Worm (Caenorhabditis elegans) whole organism, young adult: ENCODE results near the gene crh-1.

ENCODE experiments used
- D2030.7 ChIP-seq: fragments of 200-800 bp; sonication (Bioruptor generic); IDR thresholded peaks from 2 replicates; pipeline ENCODE4 v1.3.6; 2022; ENCODE audit warnings: missing genetic modification reagents, missing genetic modification characterization, missing compliant biosample characterization
- F23B12.7 ChIP-seq: sonication (generic microtip); optimal IDR thresholded peaks from 2 replicates; lab custom pipeline; 2017; ENCODE audit warnings: missing genetic modification characterization, mild to moderate bottlenecking, missing compliant biosample characterization, antibody characterized with exemption, moderate library complexity; ENCODE audit not compliant: insufficient read depth
- K11D2.4 ChIP-seq: fragments of 200-800 bp; sonication (Bioruptor generic); IDR thresholded peaks from 2 replicates; pipeline ENCODE4 v1.3.6; 2022; ENCODE audit warnings: missing genetic modification reagents, missing genetic modification characterization, missing compliant biosample characterization
- Y53G8AR.9 ChIP-seq: fragments of 200-800 bp; sonication (Bioruptor generic); conservative IDR thresholded peaks from 2 replicates; pipeline ENCODE4 v1.3.6; 2022; ENCODE audit warnings: missing genetic modification reagents, missing genetic modification characterization, missing compliant biosample characterization
- Y79H2A.3 ChIP-seq: fragments of 200-800 bp; sonication (Bioruptor generic); conservative IDR thresholded peaks from 2 replicates; pipeline ENCODE4 v1.3.6; 2022; ENCODE audit warnings: missing genetic modification reagents, missing genetic modification characterization, missing compliant biosample characterization
- attf-5 ChIP-seq: fragments of 200-800 bp; sonication (Bioruptor generic); optimal IDR thresholded peaks from 2 replicates; lab custom pipeline; 2018; ENCODE audit warnings: mild to moderate bottlenecking, missing genetic modification characterization, missing compliant biosample characterization
- attf-6 ChIP-seq: fragments of 200-800 bp; sonication (Bioruptor generic); IDR thresholded peaks from 2 replicates; pipeline ENCODE4 v1.3.6; 2022; ENCODE audit warnings: missing genetic modification reagents, missing genetic modification characterization, missing compliant biosample characterization
- bed-2 ChIP-seq: fragments of 200-800 bp; sonication (Bioruptor generic); IDR thresholded peaks from 2 replicates; pipeline ENCODE4 v1.3.6; 2022; ENCODE audit warnings: missing genetic modification reagents, missing genetic modification characterization, missing compliant biosample characterization
- cebp-1 ChIP-seq, 2 experiments: fragments of 200-800 bp in 1 of 2; sonication (Bioruptor generic) in 1 of 2; sonication (generic microtip) in 1 of 2; IDR thresholded peaks in 1 of 2; optimal IDR thresholded peaks in 1 of 2; 2 replicates each; pipeline versions ENCODE4 v1.3.6 to Lab custom; 2017 to 2022; ENCODE audit warnings: missing compliant biosample characterization in 2 of 2, missing genetic modification characterization in 2 of 2, mild to moderate bottlenecking in 1 of 2, missing genetic modification reagents in 1 of 2, moderate library complexity in 1 of 2
- ceh-27 ChIP-seq: fragments of 200-800 bp; sonication (Bioruptor generic); optimal IDR thresholded peaks from 2 replicates; lab custom pipeline; 2018; ENCODE audit warnings: mild to moderate bottlenecking, missing genetic modification characterization, moderate library complexity, missing compliant biosample characterization
- ceh-91 ChIP-seq: fragments of 200-800 bp; sonication (Bioruptor generic); IDR thresholded peaks from 2 replicates; pipeline ENCODE4 v1.3.6; 2022; ENCODE audit warnings: missing genetic modification reagents, missing genetic modification characterization, missing compliant biosample characterization
- dpff-1 ChIP-seq: sonication (generic microtip); optimal IDR thresholded peaks from 2 replicates; lab custom pipeline; 2017; ENCODE audit warnings: mild to moderate bottlenecking, missing genetic modification characterization, missing compliant biosample characterization
- dpl-1 ChIP-seq: fragments of 150-350 bp; optimal IDR thresholded peaks from 2 replicates; lab custom pipeline; 2014; ENCODE audit warnings: missing biosample characterization, missing genetic modification reagents, missing genetic modification characterization
- efl-1 ChIP-seq: fragments of 150-350 bp; optimal IDR thresholded peaks from 2 replicates; lab custom pipeline; 2014; ENCODE audit warnings: missing biosample characterization, missing genetic modification reagents, missing genetic modification characterization
- egrh-3 ChIP-seq: fragments of 200-800 bp; sonication (Bioruptor generic); IDR thresholded peaks from 2 replicates; pipeline ENCODE4 v1.3.6; 2022; ENCODE audit warnings: missing genetic modification reagents, missing genetic modification characterization, missing compliant biosample characterization
- him-1 ChIP-seq: sonication (generic microtip); optimal IDR thresholded peaks from 2 replicates; lab custom pipeline; 2016; ENCODE audit warnings: missing genotype, missing genetic modification reagents, missing genetic modification characterization, missing compliant biosample characterization
- hmg-1.2 ChIP-seq: fragments of 200-800 bp; sonication (Bioruptor generic); IDR thresholded peaks from 2 replicates; pipeline ENCODE4 v1.3.6; 2022; ENCODE audit warnings: missing genetic modification reagents, missing genetic modification characterization, missing compliant biosample characterization
- hsf-1 ChIP-seq: fragments of 200-800 bp; sonication (Bioruptor generic); IDR thresholded peaks from 2 replicates; pipeline ENCODE4 v1.3.6; 2022; ENCODE audit warnings: missing genetic modification reagents, missing genetic modification characterization, missing compliant biosample characterization
- lin-35 ChIP-seq, 3 experiments: fragments of 150-350 bp in 2 of 3; sonication (generic microtip) in 1 of 3; optimal IDR thresholded peaks; 2 replicates each; lab custom pipeline; 2014 to 2018; ENCODE audit warnings: missing biosample characterization in 3 of 3, missing genetic modification characterization in 3 of 3, missing genetic modification reagents in 3 of 3
- lin-40 ChIP-seq: sonication (generic microtip); optimal IDR thresholded peaks from 2 replicates; lab custom pipeline; 2016; ENCODE audit warnings: missing genetic modification characterization, mild to moderate bottlenecking, missing compliant biosample characterization, missing genotype, missing genetic modification reagents
- lin-54 ChIP-seq: fragments of 200-800 bp; sonication (Bioruptor generic); optimal IDR thresholded peaks from 2 replicates; lab custom pipeline; 2018; ENCODE audit warnings: mild to moderate bottlenecking, missing genetic modification characterization, missing compliant biosample characterization
- lir-1 ChIP-seq: fragments of 200-800 bp; sonication (Bioruptor generic); conservative IDR thresholded peaks from 2 replicates; pipeline ENCODE4 v1.3.6; 2022; ENCODE audit warnings: missing genetic modification reagents, missing genetic modification characterization, missing compliant biosample characterization
- lsl-1 ChIP-seq: fragments of 200-800 bp; sonication (Bioruptor generic); optimal IDR thresholded peaks from 2 replicates; lab custom pipeline; 2018; ENCODE audit warnings: mild to moderate bottlenecking, missing genetic modification characterization, moderate library complexity, missing compliant biosample characterization
- madf-6 ChIP-seq: fragments of 200-800 bp; sonication (Bioruptor generic); IDR thresholded peaks from 2 replicates; pipeline ENCODE4 v1.3.6; 2022; ENCODE audit warnings: missing genetic modification reagents, missing genetic modification characterization, missing compliant biosample characterization
- mcd-1 ChIP-seq: fragments of 200-800 bp; sonication (Bioruptor generic); IDR thresholded peaks from 2 replicates; pipeline ENCODE4 v1.3.6; 2022; ENCODE audit warnings: missing genetic modification reagents, missing genetic modification characterization, missing compliant biosample characterization
- mel-28 ChIP-seq: sonication (generic microtip); optimal IDR thresholded peaks from 2 replicates; lab custom pipeline; 2016; ENCODE audit warnings: borderline replicate concordance, mild to moderate bottlenecking, missing genetic modification characterization, missing compliant biosample characterization
- nfya-1 ChIP-seq: sonication (generic microtip); optimal IDR thresholded peaks from 2 replicates; lab custom pipeline; 2017; ENCODE audit warnings: antibody characterized with exemption, missing compliant biosample characterization, missing genetic modification characterization, borderline replicate concordance; ENCODE audit not compliant: insufficient read depth
- nfya-2 ChIP-seq: fragments of 200-800 bp; sonication (Bioruptor generic); IDR thresholded peaks from 2 replicates; pipeline ENCODE4 v1.3.6; 2022; ENCODE audit warnings: missing genetic modification reagents, missing genetic modification characterization, missing compliant biosample characterization
- nhr-27 ChIP-seq: fragments of 200-800 bp; sonication (Bioruptor generic); optimal IDR thresholded peaks from 2 replicates; lab custom pipeline; 2018; ENCODE audit warnings: mild to moderate bottlenecking, missing genetic modification characterization, moderate library complexity, missing compliant biosample characterization
- pbrm-1 ChIP-seq: fragments of 200-800 bp; sonication (Bioruptor generic); IDR thresholded peaks from 2 replicates; pipeline ENCODE4 v1.3.6; 2022; ENCODE audit warnings: missing genetic modification reagents, missing genetic modification characterization, missing compliant biosample characterization
- pha-4 ChIP-seq: fragments of 150-350 bp; sonication (generic microtip); optimal IDR thresholded peaks from 2 replicates; lab custom pipeline; 2014; ENCODE audit warnings: missing biosample characterization, missing genetic modification reagents, missing genetic modification characterization
- rcor-1 ChIP-seq: fragments of 200-800 bp; sonication (Bioruptor generic); IDR thresholded peaks from 2 replicates; pipeline ENCODE4 v1.3.6; 2022; ENCODE audit warnings: missing genetic modification reagents, missing genetic modification characterization, missing compliant biosample characterization
- rpc-1 ChIP-seq, 2 experiments: fragments of 150-350 bp in 1 of 2; sonication (generic microtip) in 1 of 2; optimal IDR thresholded peaks; 2 replicates each; lab custom pipeline; 2014 to 2018; ENCODE audit warnings: missing biosample characterization in 1 of 2, missing genetic modification characterization in 1 of 2, missing genetic modification reagents in 1 of 2, missing genotype in 1 of 2
- sdz-38 ChIP-seq: sonication (generic microtip); optimal IDR thresholded peaks from 2 replicates; lab custom pipeline; 2016; ENCODE audit warnings: missing genotype, missing genetic modification characterization, missing compliant biosample characterization
- snpc-1.3 ChIP-seq: sonication (generic microtip); optimal IDR thresholded peaks from 2 replicates; lab custom pipeline; 2017; ENCODE audit warnings: missing genetic modification characterization, mild to moderate bottlenecking, missing compliant biosample characterization, antibody characterized with exemption, moderate library complexity, missing genotype, missing genetic modification reagents; ENCODE audit not compliant: insufficient read depth
- somi-1 ChIP-seq: fragments of 200-800 bp; sonication (Bioruptor generic); optimal IDR thresholded peaks from 2 replicates; lab custom pipeline; 2018; ENCODE audit warnings: mild to moderate bottlenecking, missing genetic modification characterization, missing compliant biosample characterization
- tbp1 ChIP-seq: fragments of 200-800 bp; sonication (Bioruptor generic); optimal IDR thresholded peaks from 2 replicates; lab custom pipeline; 2018; ENCODE audit warnings: mild to moderate bottlenecking, missing genetic modification characterization, missing compliant biosample characterization
- xnd-1 ChIP-seq: sonication (generic microtip); optimal IDR thresholded peaks from 2 replicates; lab custom pipeline; 2016; ENCODE audit warnings: missing genotype, missing genetic modification reagents, missing genetic modification characterization, missing compliant biosample characterization
- ztf-18 ChIP-seq: sonication (generic microtip); optimal IDR thresholded peaks from 2 replicates; lab custom pipeline; 2016; ENCODE audit warnings: missing genotype, mild to moderate bottlenecking, missing genetic modification characterization, missing compliant biosample characterization

The crh-1 gene

DNA sequence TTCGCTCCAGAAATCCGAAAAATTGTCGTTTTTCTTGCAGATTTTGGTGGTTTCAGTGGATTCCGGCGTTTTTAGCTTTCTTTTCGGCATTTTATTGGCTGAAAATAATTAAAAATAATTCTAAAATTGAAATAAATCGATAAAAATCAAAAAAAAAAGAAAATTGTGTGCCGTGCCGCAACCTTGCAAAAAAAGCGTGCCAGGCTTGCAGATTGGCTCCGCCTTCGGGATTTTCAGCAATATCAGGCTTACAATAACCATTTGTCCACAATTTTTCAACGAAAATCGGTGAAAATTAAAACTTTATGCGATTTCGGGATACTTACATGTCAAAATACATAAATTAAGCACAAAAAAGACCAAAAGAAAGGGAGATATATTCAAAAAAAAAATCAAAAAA, 61.0 kb downstream of the crh-1 start, which contains the start of gene Y41C4A.9 (continued):
- peak in 1 of 3 experiments; percentile 17 for TF ChIP-seq lin-35 (GFP tag; optimal IDR thresholded peaks at IDR 0.05; lab: Kevin White, UChicago)
- no peak for TF ChIP-seq ceh-91 (GFP tag; lab: Robert Waterston, UW)

ce11 chrIII:11719400-11719875, 61.9 kb downstream of the crh-1 start, which contains the start of the genes elb-1 and Y41C4A.11:
TSS of gene elb-1 (minus strand) at chrIII:11719450.
TSS of gene Y41C4A.11 (plus strand) at chrIII:11719860.
- TF ChIP-seq tbp1 (GFP tag; lab: Kevin White, UChicago) (peak; percentile 19), rcor-1 (0 out of 2 replicates have a peak, but pooled peaks have one; percentile 18), hmg-1.2 (GFP tag; lab: Robert Waterston, UW) (no peak), hsf-1 (GFP tag; lab: Robert Waterston, UW) (no peak), bed-2 (GFP tag; lab: Robert Waterston, UW) (no peak), pha-4 (tag; lab: Kevin White, UChicago) (peak; percentile 55), attf-6 (GFP tag; lab: Robert Waterston, UW) (no peak), mcd-1 (GFP tag; lab: Robert Waterston, UW) (peak; percentile 97), madf-6 (GFP tag; lab: Robert Waterston, UW) (no peak), mel-28 (tag; lab: Kevin White, UChicago) (no peak), lir-1 (no peak), dpff-1 (tag; lab: Kevin White, UChicago) (no peak), nhr-27 (tag; lab: Kevin White, UChicago) (no peak), F23B12.7 (no peak), xnd-1 (tag; lab: Kevin White, UChicago) (no peak), Y79H2A.3 (GFP tag; lab: Robert Waterston, UW) (no peak), ceh-27 (no peak), egrh-3 (no peak), Y53G8AR.9 (no peak), rpc-1 (optimal IDR thresholded peaks at IDR 0.05; lab: Kevin White, UChicago) (no peak), rpc-1 (tag; optimal IDR thresholded peaks at IDR 0.05; lab: Kevin White, UChicago) (no peak), lin-40 (peak; percentile 39), cebp-1 (GFP tag; IDR thresholded peaks at IDR 0.05; lab: Robert Waterston, UW) (no peak), cebp-1 (tag; optimal IDR thresholded peaks at IDR 0.05; lab: Kevin White, UChicago) (peak; percentile 29), efl-1 (GFP tag; lab: Kevin White, UChicago) (peak; percentile 84), somi-1 (GFP tag; lab: Kevin White, UChicago) (no peak), ztf-18 (tag; lab: Kevin White, UChicago) (no peak), K11D2.4 (0 out of 2 replicates have a peak, but pooled peaks have one; percentile 13), lin-35 (GFP tag; optimal IDR thresholded peaks at IDR 0.05; lab: Kevin White, UChicago) (peak; percentile 18 to 90 (median 78)), nfya-2 (GFP tag; lab: Robert Waterston, UW) (no peak), pbrm-1 (GFP tag; lab: Robert Waterston, UW) (no peak), lin-54 (GFP tag; lab: Kevin White, UChicago) (peak; percentile 97), him-1 (tag; lab: Kevin White, UChicago) (no peak), dpl-1 (peak; percentile 87), lsl-1 (GFP tag; lab: Kevin White, UChicago) (peak; percentile 35), attf-5 (peak; percentile 42), D2030.7 (0 out of 2 replicates have a peak, but pooled peaks have one; percentile 20), sdz-38 (tag; lab: Kevin White, UChicago) (no peak), snpc-1.3 (tag; lab: Kevin White, UChicago) (no peak), nfya-1 (tag; lab: Kevin White, UChicago) (no peak)
